Fruit fly (Drosophila melanogaster) S2 (cell line): ENCODE data around the gene CG33303.

ENCODE experiments used
- CG8478 ChIP-seq: fragments of >200 bp; optimal IDR thresholded peaks from 2 replicates; lab custom pipeline; 2018
- CTCF ChIP-seq, 2 experiments: fragments of >200 bp; optimal IDR thresholded peaks; 2 replicates each; lab custom pipeline; 2018

DNA sequence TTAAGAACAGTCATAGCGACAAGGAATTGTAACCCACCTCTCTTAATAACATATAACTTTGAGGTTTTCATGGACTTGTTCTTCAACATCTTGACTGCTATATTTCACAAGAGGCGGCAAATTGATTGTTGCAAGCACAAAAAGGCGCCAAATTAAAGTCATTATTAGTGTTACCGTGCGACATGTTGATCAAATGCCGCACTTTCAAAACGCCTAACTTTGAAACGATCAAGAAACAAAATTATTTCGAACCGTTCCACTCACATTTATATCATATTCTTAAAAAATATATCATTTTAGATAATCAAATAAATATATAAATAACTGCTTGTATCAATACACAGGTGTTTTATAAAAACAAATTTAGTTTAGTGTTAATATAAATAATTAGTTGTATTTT is 47.8 kb downstream of the CG33303 start, which contains the start of gene RnrL:
- TF ChIP-seq CTCF (optimal IDR thresholded peaks at IDR 0.05; lab: Kevin White, UChicago) (no peak), CG8478 (lab: Kevin White, UChicago) (no peak)
